Fruit fly (Drosophila melanogaster) whole organism, larva: ENCODE results near the gene CG18088.

Experiments
- noc ChIP-seq: fragments of 200-800 bp; sonication (Bioruptor generic); optimal IDR thresholded peaks from 3 replicates; lab custom pipeline; 2019; ENCODE audit warnings: missing biosample characterization, mild to moderate bottlenecking, missing genetic modification characterization, moderate library complexity

Gene CG18088

DNA sequence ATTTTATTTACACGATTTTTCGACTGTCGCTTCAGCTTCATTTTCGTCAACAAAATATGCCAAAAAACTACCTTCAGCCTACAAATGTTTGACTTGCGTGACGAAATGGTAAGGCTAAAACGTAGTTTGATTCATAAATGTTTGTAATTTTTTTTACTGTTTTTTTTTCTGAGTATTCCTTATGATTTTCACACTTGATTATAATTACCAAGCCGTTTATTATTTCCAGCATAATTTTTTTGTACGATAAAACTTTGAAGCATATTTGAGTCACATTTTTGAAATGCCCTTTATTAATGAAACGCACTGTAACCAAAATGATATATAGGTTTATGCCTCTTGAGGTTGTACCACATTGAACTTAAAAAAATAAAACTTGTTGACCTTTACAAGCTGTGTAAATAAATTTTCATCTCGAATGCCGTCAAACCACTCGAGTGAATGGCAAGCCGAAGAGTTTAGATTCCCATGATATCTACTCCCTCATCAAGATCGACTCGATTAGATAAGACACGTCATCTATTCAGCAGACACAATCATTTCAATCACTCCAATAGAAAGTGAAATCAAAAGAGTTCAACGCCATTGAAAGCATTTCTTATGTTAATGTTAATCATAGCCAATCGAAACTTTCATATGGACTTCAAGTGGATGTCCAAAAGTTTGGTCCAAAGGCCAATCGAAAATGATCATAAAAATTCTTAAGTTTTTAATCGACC is 15.4 kb downstream of the CG18088 start:
- TF ChIP-seq noc (tag; lab: Kevin White, UChicago) = no peak

DNA sequence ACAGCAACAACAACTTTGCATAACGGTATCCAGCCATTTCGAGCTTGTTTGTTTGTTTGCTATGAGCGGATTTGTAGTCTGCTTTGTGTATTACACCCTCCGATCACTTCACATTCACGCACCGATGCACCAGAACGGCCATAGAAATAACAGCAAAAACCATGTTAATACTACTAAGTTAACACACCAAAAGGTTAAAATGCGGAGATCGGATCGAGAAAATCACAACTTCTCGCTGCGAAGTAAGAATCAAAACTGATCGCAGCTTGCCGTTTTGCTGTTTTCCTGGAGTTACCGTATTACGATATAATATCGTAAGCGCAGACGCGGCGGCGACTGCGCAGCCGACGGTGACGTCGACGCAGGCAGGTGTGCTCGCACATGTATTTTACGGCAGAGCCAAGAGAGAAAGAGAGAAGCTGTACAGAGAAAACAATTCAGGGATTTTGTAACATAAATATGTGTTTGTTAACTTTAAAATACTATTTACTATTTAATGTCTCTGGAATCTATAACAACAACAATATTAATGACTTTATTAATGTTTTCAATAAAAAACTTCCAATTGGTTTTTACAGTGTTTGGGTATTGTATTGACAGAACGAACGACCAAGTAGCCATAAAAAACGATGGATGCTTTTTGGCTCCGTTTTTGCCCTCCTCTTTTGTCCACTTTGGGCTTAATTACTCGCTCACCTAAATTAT is 17.4 kb downstream of the CG18088 start, which contains the start of gene CG13101:
Gene CG13101, minus strand, starts transcription at position 259 of the 705 bp plus-strand sequence.
- TF ChIP-seq noc (tag; lab: Kevin White, UChicago) = peak; percentile 86

dm6 chr2L:8987251-8987937 is 20.1 kb downstream of the CG18088 start:
- peak; percentile 96 for TF ChIP-seq noc (tag; lab: Kevin White, UChicago)

dm6 chr2L:8989037-8989591 is 21.8 kb downstream of the CG18088 start, which contains the start of gene rost:
Gene rost, minus strand, starts transcription at chr2L:8989539.
- peak; percentile 68 for TF ChIP-seq noc (tag; lab: Kevin White, UChicago)

DNA sequence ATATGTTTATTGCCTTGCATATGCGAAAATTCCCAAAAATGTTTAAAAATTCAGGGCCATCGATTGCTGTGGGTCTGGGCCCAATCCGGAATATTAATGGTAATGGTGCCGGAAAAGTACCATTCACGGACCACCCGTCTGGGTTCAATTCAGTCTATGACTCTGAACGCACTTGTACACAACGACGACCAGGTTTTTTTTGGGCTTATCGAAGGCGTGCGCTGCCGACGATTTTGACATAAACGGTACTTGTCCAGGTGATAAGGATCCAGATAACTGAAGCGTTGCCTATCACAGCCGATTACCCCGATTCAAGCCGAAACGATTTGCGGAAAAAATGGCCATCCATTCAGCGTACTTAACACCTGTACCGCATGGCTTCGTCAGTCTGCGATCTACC is 24.2 kb downstream of the CG18088 start, which contains the start of gene CG9555:
Gene CG9555, plus strand, starts transcription at position 153 of the 400 bp plus-strand sequence.
- no peak for TF ChIP-seq noc (tag; lab: Kevin White, UChicago)

DNA sequence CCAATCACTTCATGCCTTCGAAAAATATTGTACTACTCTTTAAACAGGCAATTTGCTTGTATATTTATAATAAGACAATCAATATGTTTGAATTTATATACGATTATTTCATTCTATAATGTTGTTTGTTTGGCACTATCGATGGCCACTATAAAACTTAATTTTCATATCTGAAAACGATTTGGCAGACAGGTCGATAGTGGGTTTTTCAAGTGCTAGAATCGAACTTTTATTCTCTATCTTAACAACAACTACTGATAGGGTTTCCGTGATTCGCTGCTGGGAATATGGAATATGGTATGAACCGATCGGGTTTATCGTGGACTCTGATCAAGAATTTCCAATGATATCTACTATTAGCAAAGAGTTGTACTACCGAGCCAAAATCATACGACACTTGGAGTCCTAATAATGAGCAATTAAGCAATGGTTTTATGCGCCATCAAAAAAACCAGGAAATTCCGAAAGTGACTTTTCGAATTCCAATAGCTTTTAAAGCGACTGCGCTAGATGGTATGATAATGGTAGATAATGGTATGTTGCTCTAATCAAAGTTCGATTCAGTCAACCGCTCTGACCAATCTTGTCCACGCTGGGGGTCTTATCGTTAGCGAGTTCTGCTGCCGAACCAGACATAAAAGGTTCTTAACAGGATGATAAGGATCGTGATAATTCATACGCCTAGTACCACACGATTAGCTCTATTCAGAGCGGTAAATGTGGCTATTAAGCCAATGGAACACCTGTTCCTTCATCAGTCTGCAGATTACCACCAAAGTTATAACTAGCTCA is 26.5 kb downstream of the CG18088 start, which contains the start of gene CG17906:
Gene CG17906, plus strand, starts transcription at position 742 of the 792 bp plus-strand sequence.
- peak; percentile 82 for TF ChIP-seq noc (tag; lab: Kevin White, UChicago)

DNA sequence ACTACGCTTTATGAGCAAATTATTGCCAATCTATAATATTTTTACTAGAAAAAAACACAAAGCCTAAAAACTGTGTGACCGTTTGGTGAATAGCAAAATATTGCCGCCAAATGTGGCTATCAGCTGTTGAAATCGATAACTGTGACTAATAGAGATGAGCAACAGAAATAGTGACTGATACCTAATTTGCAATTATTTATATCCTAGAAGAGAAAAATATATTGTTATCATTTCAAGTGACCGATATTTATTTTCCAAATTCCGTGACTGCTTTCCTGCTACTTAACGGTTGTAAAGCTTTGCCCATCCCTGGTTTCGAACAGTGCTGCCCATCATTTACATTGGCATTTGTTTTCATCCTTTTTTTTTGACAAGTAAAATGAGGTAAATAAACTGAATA is 29.9 kb downstream of the CG18088 start, which contains the start of the genes alien and CG18661:
Gene alien, minus strand, starts transcription at position 95 of the 400 bp plus-strand sequence.
Gene CG18661, plus strand, starts transcription at position 321 of the 400 bp plus-strand sequence.
- peak; percentile 0 for TF ChIP-seq noc (tag; lab: Kevin White, UChicago)

DNA sequence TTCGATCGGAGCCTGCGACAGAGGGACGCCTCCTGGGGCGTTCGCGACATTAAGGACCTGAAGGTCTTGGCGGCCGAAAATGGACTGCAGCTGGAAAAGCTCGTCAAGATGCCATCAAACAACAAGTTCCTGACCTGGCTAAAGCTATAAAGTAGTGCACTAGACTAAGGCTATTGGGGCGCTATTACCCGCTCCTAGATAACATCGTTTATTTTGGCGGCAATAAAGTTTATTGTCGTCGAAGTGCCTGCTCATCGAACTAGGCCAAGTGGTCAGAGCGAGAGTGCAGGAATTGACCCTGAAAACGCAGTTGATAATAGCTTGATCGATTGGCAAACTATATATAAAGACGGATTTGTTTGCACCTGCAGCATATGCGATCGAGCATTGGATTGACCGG is 30.9 kb downstream of the CG18088 start, which contains the start of gene Try29F:
Gene Try29F, plus strand, starts transcription at position 301 of the 400 bp plus-strand sequence.
- TF ChIP-seq noc (tag; lab: Kevin White, UChicago) = no peak

dm6 chr2L:9010267-9010666 is 42.9 kb downstream of the CG18088 start, which contains the start of gene CG9568:
Gene CG9568, plus strand, starts transcription at chr2L:9010583.
- no peak for TF ChIP-seq noc (tag; lab: Kevin White, UChicago)

DNA sequence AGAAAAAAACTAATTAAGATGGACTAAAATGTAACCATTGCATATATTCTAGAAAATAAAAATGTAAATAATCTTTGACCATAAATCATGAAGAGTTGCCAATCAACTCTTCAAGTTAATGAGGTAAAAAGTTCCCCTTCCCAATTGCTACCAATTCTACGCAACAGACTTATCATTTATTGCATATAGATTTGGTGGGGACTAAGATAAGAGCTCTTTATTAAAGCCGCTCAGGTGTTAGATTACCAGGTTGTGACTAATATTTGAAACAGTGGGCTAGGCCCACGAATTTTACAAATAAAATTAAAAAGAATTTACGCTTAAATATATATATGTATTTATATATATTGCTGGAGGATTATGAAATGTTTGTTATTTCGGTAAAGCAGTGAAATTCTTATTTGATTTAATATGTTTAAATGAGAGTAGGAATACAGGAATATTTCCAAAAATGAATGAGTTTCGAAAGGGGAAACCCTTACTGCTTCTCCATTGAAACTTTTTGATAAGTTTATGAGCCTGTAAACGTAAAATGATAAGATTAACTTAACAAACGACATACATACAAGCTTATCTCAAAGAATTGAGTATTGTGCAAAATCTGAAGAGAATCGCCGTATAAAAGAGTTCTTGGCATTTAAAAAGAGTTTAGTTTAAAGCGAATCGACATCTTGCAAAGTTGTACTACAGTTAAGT is 44.4 kb downstream of the CG18088 start, which contains the start of gene CG13102:
Gene CG13102, plus strand, starts transcription at position 646 of the 696 bp plus-strand sequence.
- TF ChIP-seq noc (tag; lab: Kevin White, UChicago) = peak; percentile 59

DNA sequence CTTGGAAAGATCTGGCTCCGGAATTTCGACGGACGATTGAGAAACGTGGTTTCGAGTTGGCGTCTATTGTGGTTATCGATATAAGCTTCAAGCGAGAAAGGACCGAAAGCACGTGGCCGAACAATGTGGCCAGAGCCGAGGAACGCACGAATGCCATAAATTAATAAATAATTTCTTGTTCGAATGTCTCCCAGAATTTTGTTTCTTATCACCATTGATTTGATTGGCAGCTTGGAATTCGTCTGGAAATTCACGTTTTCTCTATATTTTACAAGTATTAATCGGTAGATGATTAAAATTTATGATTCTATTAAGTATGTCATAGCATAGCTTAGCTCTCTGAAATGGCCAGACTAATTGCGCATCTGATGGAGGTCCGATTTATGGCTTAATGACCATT is 46.6 kb downstream of the CG18088 start, which contains the start of gene Rcd-1r:
Gene Rcd-1r, minus strand, starts transcription at position 101 of the 400 bp plus-strand sequence.
- TF ChIP-seq noc (tag; lab: Kevin White, UChicago) = no peak

dm6 chr2L:9019438-9019837 is 52.1 kb downstream of the CG18088 start:
- TF ChIP-seq noc (tag; lab: Kevin White, UChicago) = no peak
